Fruit fly (Drosophila melanogaster): Measurements from ENCODE around the gene fipi.

fipi gene

dm6 chr2L:4793780-4794523 lies at the start of gene fipi:
Gene fipi (minus strand): TSS chr2L:4794044.
- TF ChIP-seq CG11504 (tag; optimal IDR thresholded peaks at IDR 0.05), result peak; percentile 99
- no peak for TF ChIP-seq CG4617 (GFP tag; optimal IDR thresholded peaks at IDR 0.05; ENCODE audit: borderline replicate concordance)
- TF ChIP-seq CG10267 (tag; optimal IDR thresholded peaks at IDR 0.05), result peak; percentile 34
- no peak for TF ChIP-seq jigr1 (GFP tag; IDR thresholded peaks at IDR 0.05)
- peak; percentile 17 for TF ChIP-seq CG3407 (GFP tag; optimal IDR thresholded peaks at IDR 0.05)
- TF ChIP-seq pfk (GFP tag; optimal IDR thresholded peaks at IDR 0.05), result no peak
- TF ChIP-seq Hr39 (optimal IDR thresholded peaks at IDR 0.05), result no peak
- TF ChIP-seq ci (GFP tag; IDR thresholded peaks at IDR 0.05), result peak; percentile 61; the same call in 1 of the 3 replicates
- TF ChIP-seq sim (GFP tag; IDR thresholded peaks at IDR 0.05), result peak; percentile 42; the same call in 1 of the 2 replicates
- TF ChIP-seq trem (tag; optimal IDR thresholded peaks at IDR 0.05), result peak; percentile 16
- TF ChIP-seq CG34224 (GFP tag; IDR thresholded peaks at IDR 0.05; ENCODE audit: partially characterized antibody), result 0 out of 3 replicates have a peak, but pooled peaks have one; percentile 9
- peak; percentile 2 for TF ChIP-seq CG7271 (tag; optimal IDR thresholded peaks at IDR 0.05)
- TF ChIP-seq E2f2 (GFP tag; IDR thresholded peaks at IDR 0.05), result peak; percentile 41; the same call in 1 of the 2 replicates
- peak; percentile 12 for TF ChIP-seq CG2202 (tag; optimal IDR thresholded peaks at IDR 0.05)
- no peak for TF ChIP-seq HLH4C (GFP tag; IDR thresholded peaks at IDR 0.05; ENCODE audit: partially characterized antibody)
- TF ChIP-seq CG33557 (GFP tag; optimal IDR thresholded peaks at IDR 0.05), result no peak
- TF ChIP-seq PHDP (tag; optimal IDR thresholded peaks at IDR 0.05), result peak; percentile 41
- 0 out of 2 replicates have a peak, but pooled peaks have one; percentile 8 for TF ChIP-seq CG43689 (GFP tag; IDR thresholded peaks at IDR 0.05)
- TF ChIP-seq ara (GFP tag; IDR thresholded peaks at IDR 0.05), result no peak
- peak; percentile 93 for TF ChIP-seq Deaf1 (tag; optimal IDR thresholded peaks at IDR 0.05)
- no peak for TF ChIP-seq mld (GFP tag; IDR thresholded peaks at IDR 0.05; ENCODE audit: partially characterized antibody)
- no peak for TF ChIP-seq CG12071 (GFP tag; optimal IDR thresholded peaks at IDR 0.05)
- TF ChIP-seq CG6254 (GFP tag; optimal IDR thresholded peaks at IDR 0.05), result peak; percentile 5
- TF ChIP-seq chm (GFP tag; IDR thresholded peaks at IDR 0.05), result 0 out of 2 replicates have a peak, but pooled peaks have one; percentile 23
- TF ChIP-seq unpg (GFP tag; optimal IDR thresholded peaks at IDR 0.05), result peak; percentile 37
- TF ChIP-seq cato (GFP tag; optimal IDR thresholded peaks at IDR 0.05; ENCODE audit: borderline replicate concordance), result no peak
- TF ChIP-seq Dip3 (GFP tag; optimal IDR thresholded peaks at IDR 0.05), result no peak
- TF ChIP-seq Myb (GFP tag; optimal IDR thresholded peaks at IDR 0.05), result peak; percentile 15
- TF ChIP-seq gem (tag; optimal IDR thresholded peaks at IDR 0.05), result peak; percentile 2
- peak; percentile 40 for TF ChIP-seq Asciz (GFP tag; optimal IDR thresholded peaks at IDR 0.05)
- no peak for TF ChIP-seq dimm (GFP tag; IDR thresholded peaks at IDR 0.05)
- no peak for TF ChIP-seq chinmo (GFP tag; IDR thresholded peaks at IDR 0.05; ENCODE audit: partially characterized antibody)
- TF ChIP-seq Blimp-1 (GFP tag; optimal IDR thresholded peaks at IDR 0.05), result peak; percentile 26
- peak; percentile 29 for TF ChIP-seq CG12391 (tag; optimal IDR thresholded peaks at IDR 0.05)
- TF ChIP-seq gcm (GFP tag; optimal IDR thresholded peaks at IDR 0.05), result peak; percentile 27
- peak; percentile 73 for TF ChIP-seq CTCF (GFP tag; optimal IDR thresholded peaks at IDR 0.05)
- peak; percentile 5 for TF ChIP-seq CG5180 (GFP tag; optimal IDR thresholded peaks at IDR 0.05)
- no peak for TF ChIP-seq CG6689 (GFP tag; IDR thresholded peaks at IDR 0.05)
- peak in 1 of 2 experiments; percentile 82 for TF ChIP-seq eve (GFP tag; optimal IDR thresholded peaks at IDR 0.05)
- TF ChIP-seq Xbp1 (GFP tag; optimal IDR thresholded peaks at IDR 0.05), result no peak
- TF ChIP-seq CG2712 (tag; optimal IDR thresholded peaks at IDR 0.05), result peak; percentile 35
- no peak for TF ChIP-seq Lpt (GFP tag; optimal IDR thresholded peaks at IDR 0.05)
- no peak for TF ChIP-seq CG14860 (GFP tag; IDR thresholded peaks at IDR 0.05; ENCODE audit: partially characterized antibody)
- TF ChIP-seq vvl (GFP tag; IDR thresholded peaks at IDR 0.05), result 0 out of 2 replicates have a peak, but pooled peaks have one; percentile 43
- peak; percentile 10 for TF ChIP-seq CG12659 (GFP tag; optimal IDR thresholded peaks at IDR 0.05)
- peak; percentile 6 for TF ChIP-seq CG13894 (tag; optimal IDR thresholded peaks at IDR 0.05)
- no peak for TF ChIP-seq hkb (optimal IDR thresholded peaks at IDR 0.05)
- peak; percentile 52 for TF ChIP-seq hkb (GFP tag; IDR thresholded peaks at IDR 0.05)
- no peak for TF ChIP-seq CG10959 (GFP tag; IDR thresholded peaks at IDR 0.05)
